Fruit fly (Drosophila melanogaster): Measurements from ENCODE around the gene Oatp33Ea.
A peak's percentile ranks its signal among the peaks of the same experiment; 100 is the strongest.

The Oatp33Ea gene

DNA sequence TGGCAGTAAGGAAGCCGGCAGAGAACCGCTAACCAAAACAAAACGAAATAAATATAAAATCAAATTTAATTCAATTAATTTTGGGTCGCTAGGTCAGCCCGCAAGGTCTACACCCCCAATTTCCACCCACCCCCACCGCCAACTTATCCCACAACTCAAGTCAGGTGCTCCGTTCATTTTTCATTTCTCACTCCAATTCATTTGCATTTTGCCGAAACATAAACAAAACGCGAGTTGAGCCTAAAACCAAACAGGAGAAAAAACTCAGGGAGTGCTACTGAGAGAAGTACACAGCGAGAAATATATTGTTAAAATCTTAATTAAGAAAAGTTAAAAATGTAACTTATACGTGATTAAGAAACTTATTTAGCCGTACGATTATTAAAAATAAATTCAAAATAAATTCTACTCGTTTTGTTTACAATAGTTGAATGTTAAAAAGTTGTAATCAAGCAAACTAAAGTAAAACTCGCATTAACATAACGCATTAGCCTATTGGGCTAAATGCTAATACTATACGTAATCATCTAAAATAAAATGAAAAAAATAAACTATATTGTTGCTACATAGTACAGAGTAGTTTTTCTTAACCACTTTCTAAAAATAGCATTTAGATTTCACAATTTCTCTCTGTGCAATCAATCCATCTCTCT lies 30.1 kb downstream of the Oatp33Ea start (continued):
- TF ChIP-seq en (GFP tag; optimal IDR thresholded peaks at IDR 0.05) (no peak), mirr (GFP tag; optimal IDR thresholded peaks at IDR 0.05) (no peak), MTF-1 (GFP tag; optimal IDR thresholded peaks at IDR 0.05; ENCODE audit: borderline replicate concordance) (no peak), Ets65A (GFP tag) (no peak), nmo (GFP tag; optimal IDR thresholded peaks at IDR 0.05) (peak; percentile 48), CG3281 (GFP tag; optimal IDR thresholded peaks at IDR 0.05) (peak; percentile 14), BtbVII (GFP tag; optimal IDR thresholded peaks at IDR 0.05) (no peak), CG17568 (GFP tag; optimal IDR thresholded peaks at IDR 0.05) (no peak), tx (GFP tag; optimal IDR thresholded peaks at IDR 0.05) (no peak), E2f2 (GFP tag; IDR thresholded peaks at IDR 0.05) (no peak), Usf (GFP tag; optimal IDR thresholded peaks at IDR 0.05) (no peak), CG15601 (tag; optimal IDR thresholded peaks at IDR 0.05) (no peak), CG9727 (GFP tag; optimal IDR thresholded peaks at IDR 0.05) (peak; percentile 62), Mad (GFP tag; optimal IDR thresholded peaks at IDR 0.05) (no peak), CG8290 (GFP tag; optimal IDR thresholded peaks at IDR 0.05) (no peak), CG8290 (tag; optimal IDR thresholded peaks at IDR 0.05) (no peak), CG7271 (tag; optimal IDR thresholded peaks at IDR 0.05) (no peak), Meics (GFP tag; optimal IDR thresholded peaks at IDR 0.05) (peak; percentile 48), CG12236 (GFP tag; optimal IDR thresholded peaks at IDR 0.05) (no peak), CG11723 (GFP tag; optimal IDR thresholded peaks at IDR 0.05) (no peak), cato (GFP tag; optimal IDR thresholded peaks at IDR 0.05; ENCODE audit: borderline replicate concordance) (no peak), org-1 (GFP tag; optimal IDR thresholded peaks at IDR 0.05) (no peak), sob (GFP tag; IDR thresholded peaks at IDR 0.05) (no peak), nerfin-2 (GFP tag; IDR thresholded peaks at IDR 0.05; ENCODE audit: partially characterized antibody) (no peak), chm (GFP tag; IDR thresholded peaks at IDR 0.05) (no peak), CG14965 (GFP tag; optimal IDR thresholded peaks at IDR 0.05; ENCODE audit: borderline replicate concordance) (no peak), Gug (GFP tag; IDR thresholded peaks at IDR 0.05) (no peak), ssp (GFP tag; IDR thresholded peaks at IDR 0.05) (no peak), Poxn (GFP tag; IDR thresholded peaks at IDR 0.05) (no peak), CkIIα-i1 (GFP tag; IDR thresholded peaks at IDR 0.05) (no peak), CG8765 (GFP tag; IDR thresholded peaks at IDR 0.05) (no peak), CG4404 (GFP tag; IDR thresholded peaks at IDR 0.05) (no peak), CG10274 (GFP tag; optimal IDR thresholded peaks at IDR 0.05) (no peak), Stat92E (GFP tag; optimal IDR thresholded peaks at IDR 0.05) (no peak), ab (GFP tag; optimal IDR thresholded peaks at IDR 0.05) (no peak), Sox100B (GFP tag; optimal IDR thresholded peaks at IDR 0.05) (peak; percentile 42), NC2α (GFP tag; optimal IDR thresholded peaks at IDR 0.05) (no peak), CG9817 (tag; optimal IDR thresholded peaks at IDR 0.05) (no peak), gro (GFP tag; optimal IDR thresholded peaks at IDR 0.05) (no peak), ERR (GFP tag; optimal IDR thresholded peaks at IDR 0.05) (no peak), D19B (GFP tag; optimal IDR thresholded peaks at IDR 0.05) (no peak), HLH4C (GFP tag; IDR thresholded peaks at IDR 0.05; ENCODE audit: partially characterized antibody) (no peak), vnd (GFP tag; IDR thresholded peaks at IDR 0.05; ENCODE audit: partially characterized antibody) (no peak), zen (tag; optimal IDR thresholded peaks at IDR 0.05) (no peak), Hr3 (GFP tag; optimal IDR thresholded peaks at IDR 0.05) (peak; percentile 9), dati (GFP tag; IDR thresholded peaks at IDR 0.05) (no peak), CG7556 (GFP tag; optimal IDR thresholded peaks at IDR 0.05) (peak; percentile 59), CG4820 (GFP tag; optimal IDR thresholded peaks at IDR 0.05) (peak; percentile 4), CG12942 (GFP tag; optimal IDR thresholded peaks at IDR 0.05) (no peak), pzg (GFP tag; optimal IDR thresholded peaks at IDR 0.05) (no peak), CG42726 (GFP tag; IDR thresholded peaks at IDR 0.05; ENCODE audit: partially characterized antibody) (no peak)
